Worm (Caenorhabditis elegans) whole organism, late embryonic: ENCODE measurements around the gene cyp-14A2.

Experiments
- K09A11.1 ChIP-seq: sonication (generic microtip); optimal IDR thresholded peaks from 2 replicates; lab custom pipeline; 2017; ENCODE audit warnings: antibody characterized with exemption, mild to moderate bottlenecking, missing genetic modification characterization, missing compliant biosample characterization; ENCODE audit not compliant: insufficient read depth
- T23F11.4 ChIP-seq: fragments of 200-800 bp; sonication (Bioruptor generic); optimal IDR thresholded peaks from 2 replicates; lab custom pipeline; 2018; ENCODE audit warnings: mild to moderate bottlenecking, missing genetic modification characterization, missing compliant biosample characterization
- Y22D7AL.16 ChIP-seq: sonication (generic microtip); optimal IDR thresholded peaks from 2 replicates; lab custom pipeline; 2016; ENCODE audit warnings: missing genetic modification characterization, missing compliant biosample characterization
- ama-1 ChIP-seq: fragments of 150-350 bp; optimal IDR thresholded peaks from 2 replicates; lab custom pipeline; 2014
- ceh-14 ChIP-seq: sonication (generic microtip); optimal IDR thresholded peaks from 2 replicates; lab custom pipeline; 2016; ENCODE audit warnings: missing genotype, missing genetic modification characterization, missing compliant biosample characterization
- ceh-19 ChIP-seq: fragments of 200-800 bp; sonication (Bioruptor generic); optimal IDR thresholded peaks from 2 replicates; lab custom pipeline; 2018; ENCODE audit warnings: mild to moderate bottlenecking, missing genetic modification characterization, missing compliant biosample characterization
- ceh-22 ChIP-seq: sonication (generic microtip); optimal IDR thresholded peaks from 2 replicates; lab custom pipeline; 2017; ENCODE audit warnings: missing biosample characterization, missing genetic modification characterization
- ceh-24 ChIP-seq: sonication (generic microtip); optimal IDR thresholded peaks from 2 replicates; lab custom pipeline; 2016; ENCODE audit warnings: mild to moderate bottlenecking, missing genetic modification characterization, missing compliant biosample characterization
- ceh-31 ChIP-seq: sonication (generic microtip); optimal IDR thresholded peaks from 2 replicates; lab custom pipeline; 2016; ENCODE audit warnings: missing genetic modification characterization, missing compliant biosample characterization
- ceh-34 ChIP-seq: sonication (generic microtip); optimal IDR thresholded peaks from 2 replicates; lab custom pipeline; 2016; ENCODE audit warnings: mild to moderate bottlenecking, missing genetic modification characterization, missing compliant biosample characterization
- ceh-48 ChIP-seq: sonication (generic microtip); optimal IDR thresholded peaks from 2 replicates; lab custom pipeline; 2016; ENCODE audit warnings: missing genetic modification characterization, inconsistent platforms, missing compliant biosample characterization
- ceh-6 ChIP-seq: fragments of 200-800 bp; sonication (Bioruptor generic); optimal IDR thresholded peaks from 2 replicates; lab custom pipeline; 2018; ENCODE audit warnings: mild to moderate bottlenecking, missing genetic modification characterization, missing compliant biosample characterization
- che-1 ChIP-seq: sonication (generic microtip); optimal IDR thresholded peaks from 2 replicates; lab custom pipeline; 2016; ENCODE audit warnings: mild to moderate bottlenecking, missing genetic modification characterization, missing compliant biosample characterization
- elt-2 ChIP-seq: sonication (generic microtip); optimal IDR thresholded peaks from 2 replicates; lab custom pipeline; 2016; ENCODE audit warnings: missing genetic modification reagents, missing genetic modification characterization, missing compliant biosample characterization
- ets-4 ChIP-seq: sonication (generic microtip); optimal IDR thresholded peaks from 2 replicates; lab custom pipeline; 2016; ENCODE audit warnings: missing genetic modification characterization, missing compliant biosample characterization
- eyg-1 ChIP-seq: sonication (generic microtip); optimal IDR thresholded peaks from 2 replicates; lab custom pipeline; 2016; ENCODE audit warnings: missing genotype, missing genetic modification characterization, missing compliant biosample characterization
- fkh-6 ChIP-seq: sonication (generic microtip); optimal IDR thresholded peaks from 2 replicates; lab custom pipeline; 2016; ENCODE audit warnings: missing genetic modification characterization, missing compliant biosample characterization
- hlh-6 ChIP-seq: sonication (generic microtip); optimal IDR thresholded peaks from 2 replicates; lab custom pipeline; 2016; ENCODE audit warnings: missing genotype, missing genetic modification characterization, missing compliant biosample characterization
- lim-6 ChIP-seq: sonication (generic microtip); optimal IDR thresholded peaks from 2 replicates; lab custom pipeline; 2016; ENCODE audit warnings: missing genetic modification characterization, missing compliant biosample characterization
- lin-11 ChIP-seq: fragments of 200-800 bp; sonication (Bioruptor generic); optimal IDR thresholded peaks from 2 replicates; lab custom pipeline; 2018; ENCODE audit warnings: mild to moderate bottlenecking, missing genetic modification characterization, missing compliant biosample characterization
- madf-2 ChIP-seq: sonication (generic microtip); optimal IDR thresholded peaks from 2 replicates; lab custom pipeline; 2017; ENCODE audit warnings: missing genetic modification characterization, missing compliant biosample characterization
- nfya-1 ChIP-seq: sonication (generic microtip); optimal IDR thresholded peaks from 2 replicates; lab custom pipeline; 2017; ENCODE audit warnings: missing genetic modification characterization, mild to moderate bottlenecking, missing compliant biosample characterization, antibody characterized with exemption, moderate library complexity
- nhr-232 ChIP-seq: sonication (generic microtip); optimal IDR thresholded peaks from 2 replicates; lab custom pipeline; 2016; ENCODE audit warnings: missing genetic modification characterization, missing compliant biosample characterization
- npax-4 ChIP-seq: sonication (generic microtip); optimal IDR thresholded peaks from 2 replicates; lab custom pipeline; 2016; ENCODE audit warnings: missing genetic modification characterization, missing compliant biosample characterization
- odd-2 ChIP-seq: sonication (generic microtip); optimal IDR thresholded peaks from 2 replicates; lab custom pipeline; 2017; ENCODE audit warnings: antibody characterized with exemption, mild to moderate bottlenecking, missing genetic modification characterization, missing compliant biosample characterization
- pag-3 ChIP-seq: sonication (generic microtip); optimal IDR thresholded peaks from 2 replicates; lab custom pipeline; 2016; ENCODE audit warnings: missing compliant biosample characterization, missing genetic modification characterization, borderline replicate concordance
- pat-9 ChIP-seq: fragments of 200-800 bp; sonication (Bioruptor generic); optimal IDR thresholded peaks from 2 replicates; lab custom pipeline; 2018; ENCODE audit warnings: mild to moderate bottlenecking, missing genetic modification characterization, moderate library complexity, missing compliant biosample characterization
- pax-1 ChIP-seq: fragments of 150-350 bp; optimal IDR thresholded peaks from 2 replicates; lab custom pipeline; 2014; ENCODE audit warnings: missing biosample characterization, missing genetic modification characterization
- pha-4 ChIP-seq: fragments of 150-350 bp; optimal IDR thresholded peaks from 2 replicates; lab custom pipeline; 2018; ENCODE audit warnings: missing biosample characterization, missing genetic modification reagents, missing genetic modification characterization
- rnt-1 ChIP-seq: sonication (generic microtip); optimal IDR thresholded peaks from 2 replicates; lab custom pipeline; 2016; ENCODE audit warnings: missing genetic modification characterization, missing compliant biosample characterization
- sdc-2 ChIP-seq: sonication (generic microtip); optimal IDR thresholded peaks from 2 replicates; lab custom pipeline; 2016; ENCODE audit warnings: missing genotype, missing genetic modification characterization, missing compliant biosample characterization
- sox-2 ChIP-seq: fragments of 200-800 bp; sonication (Bioruptor generic); IDR thresholded peaks from 2 replicates; pipeline ENCODE4 v1.3.6; 2022; ENCODE audit warnings: missing genetic modification reagents, missing genetic modification characterization, missing compliant biosample characterization
- sox-4 ChIP-seq: sonication (generic microtip); optimal IDR thresholded peaks from 2 replicates; lab custom pipeline; 2017; ENCODE audit warnings: mild to moderate bottlenecking, missing genetic modification characterization, inconsistent platforms, missing compliant biosample characterization
- syd-9 ChIP-seq: sonication (generic microtip); optimal IDR thresholded peaks from 2 replicates; lab custom pipeline; 2016; ENCODE audit warnings: mild to moderate bottlenecking, missing genetic modification characterization, moderate library complexity, missing compliant biosample characterization
- tbx-2 ChIP-seq: sonication (generic microtip); optimal IDR thresholded peaks from 2 replicates; lab custom pipeline; 2016; ENCODE audit warnings: missing genetic modification characterization, missing compliant biosample characterization
- tbx-7 ChIP-seq: sonication (generic microtip); optimal IDR thresholded peaks from 2 replicates; lab custom pipeline; 2016; ENCODE audit warnings: missing genotype, missing genetic modification characterization, missing compliant biosample characterization
- ttx-3 ChIP-seq: sonication (generic microtip); optimal IDR thresholded peaks from 2 replicates; lab custom pipeline; 2016; ENCODE audit warnings: missing genetic modification reagents, missing genetic modification characterization, missing compliant biosample characterization
- unc-3 ChIP-seq, 2 experiments: fragments of 200-800 bp in 1 of 2; sonication (Bioruptor generic) in 1 of 2; sonication (generic microtip) in 1 of 2; conservative IDR thresholded peaks in 1 of 2; optimal IDR thresholded peaks in 1 of 2; 2 replicates each; pipeline versions ENCODE4 v1.3.6 to Lab custom; 2016 to 2022; ENCODE audit warnings: missing compliant biosample characterization in 2 of 2, missing genetic modification characterization in 2 of 2, missing genetic modification reagents in 1 of 2
- unc-55 ChIP-seq: sonication (generic microtip); optimal IDR thresholded peaks from 2 replicates; lab custom pipeline; 2017; ENCODE audit warnings: missing biosample characterization, missing genetic modification reagents, missing genetic modification characterization
- unc-86 ChIP-seq: sonication (generic microtip); optimal IDR thresholded peaks from 2 replicates; lab custom pipeline; 2016; ENCODE audit warnings: missing genetic modification characterization, missing compliant biosample characterization
- zip-5 ChIP-seq: sonication (generic microtip); optimal IDR thresholded peaks from 2 replicates; lab custom pipeline; 2016; ENCODE audit warnings: missing genetic modification characterization, missing compliant biosample characterization
- ztf-16 ChIP-seq: sonication (generic microtip); optimal IDR thresholded peaks from 2 replicates; lab custom pipeline; 2017; ENCODE audit warnings: missing genetic modification characterization, missing compliant biosample characterization

cyp-14A2 gene

DNA sequence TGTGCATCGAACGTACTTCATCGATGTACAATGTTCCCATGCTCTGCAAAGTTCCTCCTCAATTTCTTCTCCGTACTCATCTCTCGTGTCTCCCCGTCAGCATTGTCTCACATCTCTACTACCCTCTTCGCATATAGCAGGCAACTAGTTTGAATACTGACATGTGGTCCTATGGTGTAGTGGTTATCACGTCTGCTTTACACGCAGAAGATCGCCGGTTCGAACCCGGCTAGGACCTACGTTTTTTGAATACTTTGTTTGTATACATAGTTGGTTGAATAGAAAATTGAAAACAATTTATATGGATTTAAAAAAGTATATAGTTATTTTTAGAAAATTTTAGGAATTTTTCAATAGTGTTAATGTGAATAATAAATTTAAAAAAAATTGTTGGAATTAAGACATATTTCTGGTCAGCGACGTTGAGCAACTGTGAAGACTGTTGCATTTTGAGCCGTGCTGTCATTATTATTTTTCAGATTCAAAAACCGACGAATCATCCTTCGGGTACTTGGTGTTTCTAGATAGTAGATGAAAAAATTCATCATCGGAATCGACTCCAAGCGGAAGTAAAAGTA, 37.5 kb upstream of the cyp-14A2 start (continued):
- TF ChIP-seq ceh-6 (GFP tag; lab: Kevin White, UChicago) (peak; percentile 94), pag-3 (tag; lab: Kevin White, UChicago) (peak; percentile 74), sox-4 (tag; lab: Kevin White, UChicago) (peak; percentile 89), unc-55 (GFP tag; lab: Kevin White, UChicago) (peak; percentile 62), ama-1 (no peak), zip-5 (tag; lab: Kevin White, UChicago) (peak; percentile 67), Y22D7AL.16 (tag; lab: Kevin White, UChicago) (peak; percentile 90), K09A11.1 (tag; lab: Kevin White, UChicago) (peak; percentile 83), ztf-16 (peak; percentile 88), ceh-19 (peak; percentile 90), lin-11 (tag; lab: Kevin White, UChicago) (peak; percentile 90), syd-9 (tag; lab: Kevin White, UChicago) (peak; percentile 89), ets-4 (tag; lab: Kevin White, UChicago) (peak; percentile 52), ceh-24 (tag; lab: Kevin White, UChicago) (peak; percentile 83), fkh-6 (tag; lab: Kevin White, UChicago) (peak; percentile 89), T23F11.4 (GFP tag; lab: Kevin White, UChicago) (peak; percentile 88), lim-6 (tag; lab: Kevin White, UChicago) (peak; percentile 64), nhr-232 (tag; lab: Kevin White, UChicago) (peak; percentile 82), npax-4 (peak; percentile 91), eyg-1 (tag; lab: Kevin White, UChicago) (peak; percentile 86), unc-3 (GFP tag; conservative IDR thresholded peaks at IDR 0.05; lab: Robert Waterston, UW) (peak; percentile 91), unc-3 (tag; optimal IDR thresholded peaks at IDR 0.05; lab: Kevin White, UChicago) (peak; percentile 92), hlh-6 (peak; percentile 89), ttx-3 (tag; lab: Kevin White, UChicago) (peak; percentile 91), elt-2 (tag; lab: Kevin White, UChicago) (peak; percentile 94), pat-9 (peak; percentile 93), sox-2 (GFP tag; lab: Robert Waterston, UW) (peak; percentile 92), pax-1 (no peak), rnt-1 (tag; lab: Kevin White, UChicago) (peak; percentile 80), unc-86 (tag; lab: Kevin White, UChicago) (peak; percentile 91), madf-2 (peak; percentile 89), ceh-22 (no peak), nfya-1 (tag; lab: Kevin White, UChicago) (peak; percentile 80), che-1 (tag; lab: Kevin White, UChicago) (peak; percentile 91), pha-4 (no peak), ceh-31 (peak; percentile 82), tbx-7 (peak; percentile 29), ceh-14 (tag; lab: Kevin White, UChicago) (peak; percentile 78)

DNA sequence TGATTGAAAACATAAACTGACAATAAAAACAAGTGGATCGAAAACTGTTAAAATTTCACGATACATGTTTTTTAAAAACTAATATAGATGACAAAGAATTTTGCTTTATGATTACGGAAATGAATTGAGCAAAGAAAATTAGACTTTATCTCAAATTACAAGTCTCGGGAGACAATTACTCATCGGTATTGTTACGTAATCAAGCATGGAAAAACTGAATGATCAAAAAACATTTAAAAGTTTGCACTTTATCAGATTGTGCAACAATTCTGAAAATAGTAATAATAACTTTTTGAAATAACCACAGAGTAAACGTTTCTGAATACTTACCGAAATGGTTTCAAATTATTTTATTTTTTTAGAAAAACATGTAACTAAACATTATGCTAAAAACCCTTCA, 36.3 kb upstream of the cyp-14A2 start, which contains the start of gene srd-43:
Gene srd-43 (minus strand): TSS at position 66 of the 400 bp plus-strand sequence.
- no peak for TF ChIP-seq pat-9
- no peak for TF ChIP-seq nfya-1 (tag; lab: Kevin White, UChicago)
- TF ChIP-seq tbx-2 (tag; lab: Kevin White, UChicago), result no peak
- TF ChIP-seq odd-2 (tag; lab: Kevin White, UChicago), result no peak
- TF ChIP-seq sdc-2, result no peak
- no peak for TF ChIP-seq ceh-34 (tag; lab: Kevin White, UChicago)
- no peak for TF ChIP-seq sox-2 (GFP tag; lab: Robert Waterston, UW)
- TF ChIP-seq ceh-48 (tag; lab: Kevin White, UChicago), result no peak
- TF ChIP-seq, all 69 proteins: peak for 0
